Worm (Caenorhabditis elegans) whole organism, L4/young adult: ENCODE results near the gene Y54G2A.36.

Source experiments
- W03F9.2 ChIP-seq: fragments of 150-350 bp; optimal IDR thresholded peaks from 2 replicates; lab custom pipeline; 2014; ENCODE audit warnings: missing biosample characterization, missing genetic modification characterization
- him-1 ChIP-seq: sonication (generic microtip); optimal IDR thresholded peaks from 2 replicates; lab custom pipeline; 2016; ENCODE audit warnings: missing genotype, missing genetic modification reagents, missing genetic modification characterization, missing compliant biosample characterization

DNA sequence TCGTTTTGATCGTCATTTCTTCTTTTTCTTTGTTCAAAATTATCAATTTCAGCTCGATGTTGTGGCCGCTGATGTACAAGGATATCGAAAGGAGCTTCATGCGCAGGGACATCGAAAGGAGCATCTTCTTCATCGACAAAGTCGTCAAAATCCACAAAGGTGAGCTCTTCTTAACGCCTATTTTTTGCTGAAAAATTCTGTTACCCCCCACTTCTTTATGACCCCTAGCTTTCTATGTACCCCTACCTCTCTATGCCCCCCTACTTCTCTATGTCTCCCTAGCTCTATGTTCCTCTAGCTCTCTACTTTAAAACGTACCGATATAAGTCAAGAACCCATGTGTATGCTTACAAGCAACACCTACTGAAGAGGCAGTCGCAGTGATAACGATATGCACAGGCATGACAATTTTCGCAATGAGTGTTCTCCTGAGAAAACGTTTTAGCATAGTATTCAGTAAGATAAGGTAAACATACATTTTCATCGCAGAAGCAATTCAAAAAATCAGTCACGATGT is at the start of gene Y54G2A.36:
- no peak for TF ChIP-seq him-1 (tag; lab: Kevin White, UChicago)
- no peak for TF ChIP-seq W03F9.2 (tag; lab: Kevin White, UChicago)
